Worm (Caenorhabditis elegans) whole organism, late embryonic: Measurements from ENCODE around the gene skpt-1.

Experiments
- fkh-10 ChIP-seq: fragments of 150-350 bp; optimal IDR thresholded peaks from 2 replicates; lab custom pipeline; 2014; ENCODE audit warnings: missing biosample characterization, missing genetic modification reagents, missing genetic modification characterization
- unc-42 ChIP-seq: sonication (generic microtip); optimal IDR thresholded peaks from 2 replicates; lab custom pipeline; 2016; ENCODE audit warnings: missing genotype, missing genetic modification characterization, missing compliant biosample characterization

The skpt-1 gene

DNA sequence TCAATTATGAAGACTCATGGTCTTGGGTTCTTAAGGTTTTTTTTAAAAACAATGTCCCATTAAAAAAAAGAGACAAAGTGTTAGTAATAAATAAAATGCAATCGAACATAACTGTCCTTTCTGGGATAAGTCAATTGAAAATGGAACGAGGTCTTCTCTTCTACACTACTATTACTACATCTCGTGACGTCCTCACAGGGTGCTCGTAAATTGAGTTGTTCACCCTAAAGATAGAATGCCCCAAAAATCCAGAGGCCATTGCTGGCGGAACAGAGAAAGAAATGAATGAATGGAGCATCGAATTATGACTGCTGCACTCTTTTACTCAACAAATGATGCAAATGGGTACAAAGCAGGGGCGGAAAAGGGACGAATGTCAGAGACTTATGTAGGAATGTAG lies 45.8 kb downstream of the skpt-1 start:
- peak; percentile 80 for TF ChIP-seq unc-42 (tag; lab: Kevin White, UChicago)
- no peak for TF ChIP-seq fkh-10
